Fruit fly (Drosophila melanogaster) whole organism, embryonic: ENCODE results near the gene pug.

Experiments
- Atf-2 ChIP-seq: fragments of 200-800 bp; sonication (Bioruptor generic); optimal IDR thresholded peaks from 2 replicates; lab custom pipeline; 2016; ENCODE audit warnings: missing biosample characterization, missing genetic modification characterization
- CG10209 ChIP-seq: fragments of 200-800 bp; sonication (Bioruptor generic); optimal IDR thresholded peaks from 3 replicates; lab custom pipeline; 2017; ENCODE audit warnings: missing biosample characterization, mild to moderate bottlenecking, missing genetic modification characterization, missing genetic modification reagents
- CG10462 ChIP-seq: fragments of 200-800 bp; sonication (Bioruptor generic); optimal IDR thresholded peaks from 2 replicates; lab custom pipeline; 2016; ENCODE audit warnings: missing biosample characterization, missing genetic modification characterization
- CG10543 ChIP-seq: fragments of 200-800 bp; sonication (Bioruptor generic); optimal IDR thresholded peaks from 3 replicates; lab custom pipeline; 2017; ENCODE audit warnings: missing biosample characterization, mild to moderate bottlenecking, missing genetic modification characterization, moderate library complexity
- CG10654 ChIP-seq: fragments of 200-800 bp; sonication (Bioruptor generic); optimal IDR thresholded peaks from 2 replicates; lab custom pipeline; 2016; ENCODE audit warnings: missing biosample characterization, missing genetic modification characterization
- CG12071 ChIP-seq: fragments of 200-800 bp; sonication (Bioruptor generic); optimal IDR thresholded peaks from 3 replicates; lab custom pipeline; 2018; ENCODE audit warnings: missing biosample characterization, mild to moderate bottlenecking, missing genetic modification characterization
- CG12942 ChIP-seq: fragments of 200-800 bp; sonication (Bioruptor generic); optimal IDR thresholded peaks from 3 replicates; lab custom pipeline; 2016; ENCODE audit warnings: missing biosample characterization, missing genetic modification characterization
- CG13287 ChIP-seq: fragments of 200-800 bp; sonication (Bioruptor generic); IDR thresholded peaks from 2 replicates; pipeline ENCODE4 v1.3.6; 2022; ENCODE audit warnings: missing biosample characterization, missing genetic modification characterization; ENCODE audit not compliant: partially characterized antibody
- CG1602 ChIP-seq: fragments of 200-800 bp; sonication (Bioruptor generic); optimal IDR thresholded peaks from 3 replicates; lab custom pipeline; 2016; ENCODE audit warnings: missing biosample characterization, missing genetic modification characterization
- CG1603 ChIP-seq: fragments of 200-800 bp; sonication (Bioruptor generic); optimal IDR thresholded peaks from 2 replicates; lab custom pipeline; 2019; ENCODE audit warnings: missing biosample characterization, mild to moderate bottlenecking, missing genetic modification characterization, moderate library complexity
- CG17359 ChIP-seq: fragments of 200-800 bp; sonication (Bioruptor generic); optimal IDR thresholded peaks from 3 replicates; lab custom pipeline; 2018; ENCODE audit warnings: missing biosample characterization, mild to moderate bottlenecking, missing genetic modification characterization, moderate library complexity
- CG17829 ChIP-seq: fragments of 200-800 bp; optimal IDR thresholded peaks from 2 replicates; lab custom pipeline; 2019; ENCODE audit warnings: missing biosample characterization, mild to moderate bottlenecking, missing genetic modification characterization, moderate library complexity
- CG1832 ChIP-seq: fragments of 200-800 bp; sonication (Bioruptor generic); optimal IDR thresholded peaks from 2 replicates; lab custom pipeline; 2017; ENCODE audit warnings: missing biosample characterization, mild to moderate bottlenecking, missing genetic modification characterization, inconsistent platforms
- CG2116 ChIP-seq: fragments of 200-800 bp; sonication (Bioruptor generic); optimal IDR thresholded peaks from 3 replicates; lab custom pipeline; 2018; ENCODE audit warnings: missing biosample characterization, mild to moderate bottlenecking, missing genetic modification characterization
- CG33557 ChIP-seq: fragments of 200-800 bp; sonication (Bioruptor generic); optimal IDR thresholded peaks from 2 replicates; lab custom pipeline; 2019; ENCODE audit warnings: missing biosample characterization, mild to moderate bottlenecking, missing genetic modification characterization, moderate library complexity
- CG3838 ChIP-seq: fragments of 200-800 bp; sonication (Bioruptor generic); optimal IDR thresholded peaks from 3 replicates; lab custom pipeline; 2016; ENCODE audit warnings: missing biosample characterization, missing genetic modification characterization
- CG42726 ChIP-seq: fragments of 200-800 bp; sonication (Bioruptor generic); IDR thresholded peaks from 2 replicates; pipeline ENCODE4 v1.3.6; 2022; ENCODE audit warnings: missing biosample characterization, missing genetic modification characterization; ENCODE audit not compliant: partially characterized antibody
- CG43689 ChIP-seq: fragments of 200-800 bp; sonication (Bioruptor generic); IDR thresholded peaks from 2 replicates; pipeline ENCODE4 v1.3.6; 2022; ENCODE audit warnings: missing biosample characterization, missing genetic modification characterization
- CG6254 ChIP-seq: fragments of 200-800 bp; sonication (Bioruptor generic); optimal IDR thresholded peaks from 3 replicates; lab custom pipeline; 2017; ENCODE audit warnings: mild to moderate bottlenecking, missing biosample characterization, missing genetic modification reagents, missing genetic modification characterization
- CG7372 ChIP-seq: fragments of 200-800 bp; sonication (Bioruptor generic); IDR thresholded peaks from 2 replicates; pipeline ENCODE4 v1.3.6; 2022; ENCODE audit warnings: missing biosample characterization, missing genetic modification characterization
- CG7745 ChIP-seq: fragments of 200-800 bp; sonication (Bioruptor generic); optimal IDR thresholded peaks from 2 replicates; lab custom pipeline; 2018; ENCODE audit warnings: missing biosample characterization, mild to moderate bottlenecking, missing genetic modification characterization, moderate library complexity
- CG8281 ChIP-seq: fragments of 200-800 bp; sonication (Bioruptor generic); optimal IDR thresholded peaks from 2 replicates; lab custom pipeline; 2018; ENCODE audit warnings: missing biosample characterization, mild to moderate bottlenecking, missing genetic modification characterization, moderate library complexity
- CG8388 ChIP-seq: fragments of 200-800 bp; sonication (Bioruptor generic); optimal IDR thresholded peaks from 2 replicates; lab custom pipeline; 2019; ENCODE audit warnings: missing biosample characterization, mild to moderate bottlenecking, missing genetic modification characterization, moderate library complexity
- Dek ChIP-seq: fragments of 200-800 bp; sonication (Bioruptor generic); optimal IDR thresholded peaks from 3 replicates; lab custom pipeline; 2019; ENCODE audit warnings: missing biosample characterization, mild to moderate bottlenecking, missing genetic modification characterization, moderate library complexity
- Dp ChIP-seq: fragments of 200-800 bp; sonication (Bioruptor generic); optimal IDR thresholded peaks from 2 replicates; lab custom pipeline; 2018; ENCODE audit warnings: missing biosample characterization, mild to moderate bottlenecking, missing genetic modification characterization, moderate library complexity
- Dref ChIP-seq: fragments of 200-800 bp; sonication (Bioruptor generic); IDR thresholded peaks from 2 replicates; pipeline ENCODE4 v1.3.6; 2022; ENCODE audit warnings: missing biosample characterization, missing genetic modification characterization
- Fer3 ChIP-seq: fragments of 200-800 bp; sonication (Bioruptor generic); optimal IDR thresholded peaks from 2 replicates; lab custom pipeline; 2018; ENCODE audit warnings: missing biosample characterization, mild to moderate bottlenecking, missing genetic modification characterization, moderate library complexity
- HLH54F ChIP-seq: fragments of 200-800 bp; sonication (Bioruptor generic); optimal IDR thresholded peaks from 3 replicates; lab custom pipeline; 2016; ENCODE audit warnings: missing biosample characterization, missing genetic modification characterization
- Hey ChIP-seq: fragments of 200-800 bp; sonication (Bioruptor generic); optimal IDR thresholded peaks from 3 replicates; lab custom pipeline; 2018; ENCODE audit warnings: missing biosample characterization, mild to moderate bottlenecking, missing genetic modification characterization
- Lim3 ChIP-seq: fragments of 200-800 bp; sonication (Bioruptor generic); IDR thresholded peaks from 2 replicates; pipeline ENCODE4 v1.3.6; 2022; ENCODE audit warnings: missing biosample characterization, missing genetic modification characterization
- Oli ChIP-seq: fragments of 200-800 bp; sonication (Bioruptor generic); optimal IDR thresholded peaks from 2 replicates; lab custom pipeline; 2018; ENCODE audit warnings: missing biosample characterization, mild to moderate bottlenecking, missing genetic modification characterization, moderate library complexity
- abd-A ChIP-seq: fragments of 200-800 bp; sonication (Bioruptor generic); optimal IDR thresholded peaks from 3 replicates; lab custom pipeline; 2019; ENCODE audit warnings: missing biosample characterization, mild to moderate bottlenecking, missing genetic modification characterization, moderate library complexity
- al ChIP-seq: fragments of 200-800 bp; sonication (Bioruptor generic); IDR thresholded peaks from 2 replicates; pipeline ENCODE4 v1.3.6; 2022; ENCODE audit warnings: missing biosample characterization, missing genetic modification characterization
- aop ChIP-seq: fragments of 200-800 bp; sonication (Bioruptor generic); IDR thresholded peaks from 2 replicates; pipeline ENCODE4 v1.3.6; 2022; ENCODE audit warnings: missing biosample characterization, missing genetic modification characterization
- ase ChIP-seq: fragments of 200-800 bp; sonication (Bioruptor generic); IDR thresholded peaks from 3 replicates; pipeline ENCODE4 v1.3.6; 2022; ENCODE audit warnings: missing biosample characterization, missing genetic modification characterization
- az2 ChIP-seq: fragments of 200-800 bp; sonication (Bioruptor generic); optimal IDR thresholded peaks from 3 replicates; lab custom pipeline; 2016; ENCODE audit warnings: missing biosample characterization, missing genetic modification characterization
- br ChIP-seq: fragments of >200 bp; optimal IDR thresholded peaks from 2 replicates; lab custom pipeline; 2017
- chif ChIP-seq, 2 experiments: fragments of 200-800 bp; sonication (Bioruptor generic); optimal IDR thresholded peaks; 3 replicates each; lab custom pipeline; 2016; ENCODE audit warnings: missing biosample characterization in 2 of 2, missing genetic modification characterization in 2 of 2
- dimm ChIP-seq: fragments of 200-800 bp; sonication (Bioruptor generic); IDR thresholded peaks from 2 replicates; pipeline ENCODE4 v1.3.6; 2022; ENCODE audit warnings: missing biosample characterization, missing genetic modification characterization
- fru ChIP-seq: fragments of >200 bp; optimal IDR thresholded peaks from 2 replicates; lab custom pipeline; 2017
- grn ChIP-seq: fragments of 200-800 bp; sonication (Bioruptor generic); optimal IDR thresholded peaks from 3 replicates; lab custom pipeline; 2017; ENCODE audit warnings: missing biosample characterization, missing genetic modification characterization
- h ChIP-seq: fragments of >200 bp; optimal IDR thresholded peaks from 2 replicates; lab custom pipeline; 2017
- her ChIP-seq: fragments of 200-800 bp; sonication (Bioruptor generic); optimal IDR thresholded peaks from 2 replicates; lab custom pipeline; 2016; ENCODE audit warnings: missing biosample characterization, missing genetic modification characterization
- hth ChIP-seq: fragments of >200 bp; optimal IDR thresholded peaks from 2 replicates; lab custom pipeline; 2017; ENCODE audit warnings: inconsistent platforms
- mam ChIP-seq: fragments of 200-800 bp; sonication (Bioruptor generic); optimal IDR thresholded peaks from 3 replicates; lab custom pipeline; 2016; ENCODE audit warnings: missing biosample characterization, missing genetic modification characterization
- nmo ChIP-seq: fragments of 200-800 bp; sonication (Bioruptor generic); optimal IDR thresholded peaks from 2 replicates; lab custom pipeline; 2018; ENCODE audit warnings: missing biosample characterization, mild to moderate bottlenecking, missing genetic modification characterization, moderate library complexity
- pum ChIP-seq: fragments of 200-800 bp; sonication (Bioruptor generic); optimal IDR thresholded peaks from 2 replicates; lab custom pipeline; 2016; ENCODE audit warnings: missing biosample characterization, missing genetic modification characterization
- sima ChIP-seq: fragments of 200-800 bp; sonication (Bioruptor generic); optimal IDR thresholded peaks from 2 replicates; lab custom pipeline; 2016; ENCODE audit warnings: missing biosample characterization, missing genetic modification characterization
- sob ChIP-seq: fragments of 200-800 bp; sonication (Bioruptor generic); IDR thresholded peaks from 2 replicates; pipeline ENCODE4 v1.3.6; 2022; ENCODE audit warnings: missing biosample characterization, missing genetic modification characterization
- trem ChIP-seq: fragments of 200-800 bp; optimal IDR thresholded peaks from 3 replicates; lab custom pipeline; 2019; ENCODE audit warnings: missing biosample characterization, mild to moderate bottlenecking, missing genetic modification characterization, moderate library complexity
- ttk ChIP-seq: fragments of 200-800 bp; sonication (Bioruptor generic); IDR thresholded peaks from 2 replicates; pipeline ENCODE4 v2.1.2; 2022; ENCODE audit warnings: missing biosample characterization, missing genetic modification characterization
- wor ChIP-seq: fragments of 200-800 bp; sonication (Bioruptor generic); IDR thresholded peaks from 2 replicates; pipeline ENCODE4 v1.3.6; 2022; ENCODE audit warnings: missing biosample characterization, missing genetic modification characterization

pug gene

dm6 chr3R:10648556-10649181 lies 47.7 kb upstream of the pug start:
- TF ChIP-seq CG12942 (GFP tag; lab: Kevin White, UChicago) (peak; percentile 9), CG6254 (no peak), CG12071 (GFP tag; lab: Kevin White, UChicago) (peak; percentile 23), her (GFP tag; lab: Kevin White, UChicago) (no peak), CG1602 (GFP tag; lab: Kevin White, UChicago) (peak; percentile 39), az2 (GFP tag; lab: Kevin White, UChicago) (peak; percentile 51), CG7745 (tag; lab: Kevin White, UChicago) (no peak), CG17359 (peak; percentile 70), CG10654 (GFP tag; lab: Kevin White, UChicago) (peak; percentile 18), CG42726 (GFP tag; lab: Robert Waterston, UW) (no peak), br (lab: Kevin White, UChicago) (no peak), Dek (tag; lab: Kevin White, UChicago) (no peak), ttk (GFP tag; lab: Robert Waterston, UW) (peak; percentile 58), al (GFP tag; lab: Robert Waterston, UW) (no peak), Dp (GFP tag; lab: Kevin White, UChicago) (no peak), HLH54F (GFP tag; lab: Kevin White, UChicago) (no peak), CG43689 (GFP tag; lab: Robert Waterston, UW) (peak; percentile 64; the same call in 1 of the 2 replicates), dimm (GFP tag; lab: Robert Waterston, UW) (no peak), h (lab: Kevin White, UChicago) (no peak), CG10462 (GFP tag; lab: Kevin White, UChicago) (no peak), Fer3 (tag; lab: Kevin White, UChicago) (no peak), hth (no peak), ase (GFP tag; lab: Robert Waterston, UW) (peak; percentile 67; the same call in 2 of the 3 replicates), mam (GFP tag; lab: Kevin White, UChicago) (no peak), trem (tag; lab: Kevin White, UChicago) (no peak), abd-A (peak; percentile 58), chif (GFP tag; optimal IDR thresholded peaks at IDR 0.05; lab: Kevin White, UChicago) (peak in 1 of 2 experiments; percentile 48), pum (peak; percentile 16), CG17829 (tag; lab: Kevin White, UChicago) (no peak), CG10543 (GFP tag; lab: Kevin White, UChicago) (no peak), CG7372 (GFP tag; lab: Robert Waterston, UW) (no peak), Atf-2 (GFP tag; lab: Kevin White, UChicago) (peak; percentile 47), CG8281 (tag; lab: Kevin White, UChicago) (no peak), Dref (GFP tag; lab: Robert Waterston, UW) (no peak), CG33557 (GFP tag; lab: Kevin White, UChicago) (no peak), CG3838 (no peak), CG8388 (GFP tag; lab: Kevin White, UChicago) (peak; percentile 8), aop (GFP tag; lab: Robert Waterston, UW) (no peak), sima (GFP tag; lab: Kevin White, UChicago) (no peak), fru (no peak), CG2116 (GFP tag; lab: Kevin White, UChicago) (no peak), Hey (tag; lab: Kevin White, UChicago) (no peak), nmo (GFP tag; lab: Kevin White, UChicago) (peak; percentile 58), CG10209 (GFP tag; lab: Kevin White, UChicago) (peak; percentile 34), Lim3 (GFP tag; lab: Robert Waterston, UW) (0 out of 2 replicates have a peak, but pooled peaks have one; percentile 21), CG13287 (GFP tag; lab: Robert Waterston, UW) (no peak), wor (GFP tag; lab: Robert Waterston, UW) (peak; percentile 42; the same call in 1 of the 2 replicates), CG1603 (tag; lab: Kevin White, UChicago) (peak; percentile 82), Oli (peak; percentile 72), CG1832 (GFP tag; lab: Kevin White, UChicago) (no peak), grn (no peak), sob (no peak)
